Fruit fly (Drosophila melanogaster) Kc167 (cell line): ENCODE results near the gene Fad2.

ENCODE experiments used
- Myc ChIP-seq: fragments of >200 bp; optimal IDR thresholded peaks from 2 replicates; lab custom pipeline; 2017; ENCODE audit warnings: missing external identifiers
- Sin3A ChIP-seq: fragments of >200 bp; optimal IDR thresholded peaks from 2 replicates; lab custom pipeline; 2018; ENCODE audit warnings: missing external identifiers
- h ChIP-seq: fragments of >200 bp; optimal IDR thresholded peaks from 3 replicates; lab custom pipeline; 2018; ENCODE audit warnings: missing external identifiers
- insv ChIP-seq: fragments of >200 bp; optimal IDR thresholded peaks from 3 replicates; lab custom pipeline; 2018; ENCODE audit warnings: missing external identifiers
- psq ChIP-seq: fragments of >200 bp; optimal IDR thresholded peaks from 2 replicates; lab custom pipeline; 2017; ENCODE audit warnings: missing external identifiers
- ttk ChIP-seq: sonication (Bioruptor generic); optimal IDR thresholded peaks from 2 replicates; lab custom pipeline; 2017; ENCODE audit warnings: missing external identifiers

The Fad2 gene

dm6 chr3L:11002923-11003322 lies 20.4 kb upstream of the Fad2 start:
- no peak for TF ChIP-seq psq (lab: Kevin White, UChicago)
- TF ChIP-seq h, result no peak
- no peak for TF ChIP-seq insv (lab: Kevin White, UChicago)

- TF ChIP-seq psq (lab: Kevin White, UChicago), result no peak
- TF ChIP-seq h, result no peak
- TF ChIP-seq insv (lab: Kevin White, UChicago), result no peak
- TF ChIP-seq ttk, result no peak
- no peak for TF ChIP-seq Sin3A (lab: Kevin White, UChicago)
- TF ChIP-seq Myc, result no peak
Measured at dm6 chr3L:11003980-11004379, 19.4 kb upstream of the Fad2 start.

dm6 chr3L:11004739-11005476 lies 18.4 kb upstream of the Fad2 start:
- TF ChIP-seq psq (lab: Kevin White, UChicago), result no peak
- TF ChIP-seq insv (lab: Kevin White, UChicago), result no peak
- no peak for TF ChIP-seq h
- TF ChIP-seq Myc, result no peak
- TF ChIP-seq Sin3A (lab: Kevin White, UChicago), result no peak
- no peak for TF ChIP-seq ttk

dm6 chr3L:11006433-11006832 lies 16.9 kb upstream of the Fad2 start:
- TF ChIP-seq Myc (no peak), insv (lab: Kevin White, UChicago) (no peak), h (no peak), ttk (no peak), psq (lab: Kevin White, UChicago) (no peak), Sin3A (lab: Kevin White, UChicago) (no peak)

- TF ChIP-seq Sin3A (lab: Kevin White, UChicago) (no peak), psq (lab: Kevin White, UChicago) (no peak), ttk (no peak), Myc (no peak), h (no peak), insv (lab: Kevin White, UChicago) (no peak)
Measured at dm6 chr3L:11007786-11008185, 15.5 kb upstream of the Fad2 start.

dm6 chr3L:11009000-11009794 lies 14.1 kb upstream of the Fad2 start, which contains the start of gene klu:
TSS of gene klu (minus strand) at chr3L:11009188.
- TF ChIP-seq psq (lab: Kevin White, UChicago), result no peak
- no peak for TF ChIP-seq Sin3A (lab: Kevin White, UChicago)
- TF ChIP-seq ttk, result no peak
- no peak for TF ChIP-seq insv (lab: Kevin White, UChicago)
- no peak for TF ChIP-seq h
- no peak for TF ChIP-seq Myc

dm6 chr3L:11010410-11010827 lies 12.9 kb upstream of the Fad2 start:
- TF ChIP-seq Sin3A (lab: Kevin White, UChicago), result no peak
- TF ChIP-seq Myc, result no peak
- no peak for TF ChIP-seq psq (lab: Kevin White, UChicago)
- TF ChIP-seq h, result no peak
- TF ChIP-seq ttk, result no peak
- TF ChIP-seq insv (lab: Kevin White, UChicago), result no peak

- TF ChIP-seq insv (lab: Kevin White, UChicago) (no peak), Sin3A (lab: Kevin White, UChicago) (no peak), h (no peak), Myc (no peak), ttk (no peak), psq (lab: Kevin White, UChicago) (no peak)
Measured at dm6 chr3L:11011610-11012202, 11.6 kb upstream of the Fad2 start.

- TF ChIP-seq insv (lab: Kevin White, UChicago), result no peak
- no peak for TF ChIP-seq h
- no peak for TF ChIP-seq psq (lab: Kevin White, UChicago)
- TF ChIP-seq Myc, result no peak
- no peak for TF ChIP-seq ttk
- TF ChIP-seq Sin3A (lab: Kevin White, UChicago), result no peak
Measured at dm6 chr3L:11015203-11015602, 8.1 kb upstream of the Fad2 start.

- TF ChIP-seq Sin3A (lab: Kevin White, UChicago), result no peak
- TF ChIP-seq Myc, result no peak
- no peak for TF ChIP-seq psq (lab: Kevin White, UChicago)
- no peak for TF ChIP-seq ttk
Measured at dm6 chr3L:11020058-11020457, 3.3 kb upstream of the Fad2 start.

- TF ChIP-seq h, result no peak
- TF ChIP-seq psq (lab: Kevin White, UChicago), result no peak
- no peak for TF ChIP-seq insv (lab: Kevin White, UChicago)
- TF ChIP-seq Sin3A (lab: Kevin White, UChicago), result no peak
- no peak for TF ChIP-seq ttk
- no peak for TF ChIP-seq Myc
Measured at dm6 chr3L:11021958-11022357, 1.4 kb upstream of the Fad2 start.

- TF ChIP-seq psq (lab: Kevin White, UChicago), result no peak
- TF ChIP-seq ttk, result no peak
- no peak for TF ChIP-seq h
- no peak for TF ChIP-seq Sin3A (lab: Kevin White, UChicago)
- no peak for TF ChIP-seq insv (lab: Kevin White, UChicago)
- no peak for TF ChIP-seq Myc
Measured at dm6 chr3L:11025261-11025660, 1.9 kb downstream of the Fad2 start, which contains the start of gene CG32079. TSS of gene CG32079 (plus strand) at chr3L:11025561.
